Fruit fly (Drosophila melanogaster) whole organism, embryonic: ENCODE measurements around the gene CG33695.

Source experiments
- Ada2b ChIP-seq: fragments of 200-800 bp; sonication (Bioruptor generic); IDR thresholded peaks from 2 replicates; pipeline ENCODE4 v1.3.6; 2022; ENCODE audit warnings: missing biosample characterization, missing genetic modification characterization
- Atf6 ChIP-seq: fragments of 200-800 bp; sonication (Bioruptor generic); IDR thresholded peaks from 2 replicates; pipeline ENCODE4 v1.3.6; 2022; ENCODE audit warnings: missing biosample characterization, missing genetic modification characterization
- Blimp-1 ChIP-seq: fragments of 200-800 bp; sonication (Bioruptor generic); optimal IDR thresholded peaks from 3 replicates; lab custom pipeline; 2018; ENCODE audit warnings: missing biosample characterization, missing genetic modification characterization, mild to moderate bottlenecking, moderate library complexity, missing genetic modification reagents
- CG10654 ChIP-seq: fragments of 200-800 bp; sonication (Bioruptor generic); optimal IDR thresholded peaks from 2 replicates; lab custom pipeline; 2016; ENCODE audit warnings: missing biosample characterization, missing genetic modification characterization
- CG10959 ChIP-seq: fragments of 200-800 bp; sonication (Bioruptor generic); IDR thresholded peaks from 2 replicates; pipeline ENCODE4 v1.3.6; 2022; ENCODE audit warnings: missing biosample characterization, missing genetic modification characterization
- CG11695 ChIP-seq: fragments of 200-800 bp; sonication (Bioruptor generic); IDR thresholded peaks from 3 replicates; pipeline ENCODE4 v1.3.6; 2022; ENCODE audit warnings: missing biosample characterization, missing genetic modification characterization
- CG14014 ChIP-seq: fragments of 200-800 bp; sonication (Bioruptor generic); IDR thresholded peaks from 2 replicates; pipeline ENCODE4 v1.3.6; 2022; ENCODE audit warnings: missing biosample characterization, missing genetic modification characterization
- CG14050 ChIP-seq: fragments of 200-800 bp; sonication (Bioruptor generic); IDR thresholded peaks from 3 replicates; pipeline ENCODE4 v1.3.6; 2022; ENCODE audit warnings: missing biosample characterization, missing genetic modification characterization
- CG1529 ChIP-seq: fragments of 200-800 bp; sonication (Bioruptor generic); optimal IDR thresholded peaks from 3 replicates; lab custom pipeline; 2018; ENCODE audit warnings: missing biosample characterization, missing genetic modification characterization
- CG17385 ChIP-seq: fragments of 200-800 bp; sonication (Bioruptor generic); optimal IDR thresholded peaks from 3 replicates; lab custom pipeline; 2018; ENCODE audit warnings: missing biosample characterization, mild to moderate bottlenecking, missing genetic modification characterization
- CG17802 ChIP-seq: fragments of 200-800 bp; sonication (Bioruptor generic); optimal IDR thresholded peaks from 2 replicates; lab custom pipeline; 2018; ENCODE audit warnings: missing biosample characterization, mild to moderate bottlenecking, missing genetic modification characterization, moderate library complexity
- CG17829 ChIP-seq: fragments of 200-800 bp; optimal IDR thresholded peaks from 2 replicates; lab custom pipeline; 2019; ENCODE audit warnings: missing biosample characterization, mild to moderate bottlenecking, missing genetic modification characterization, moderate library complexity
- CG18619 ChIP-seq: fragments of 200-800 bp; sonication (Bioruptor generic); optimal IDR thresholded peaks from 3 replicates; lab custom pipeline; 2017; ENCODE audit warnings: missing biosample characterization, mild to moderate bottlenecking, missing genetic modification characterization
- CG18764 ChIP-seq: fragments of 200-800 bp; sonication (Bioruptor generic); optimal IDR thresholded peaks from 3 replicates; lab custom pipeline; 2016; ENCODE audit warnings: missing biosample characterization, missing genetic modification characterization
- CG2199 ChIP-seq: fragments of 200-800 bp; sonication (Bioruptor generic); IDR thresholded peaks from 3 replicates; pipeline ENCODE4 v1.3.6; 2022; ENCODE audit warnings: missing biosample characterization, missing genetic modification characterization
- CG30431 ChIP-seq: fragments of 200-800 bp; sonication (Bioruptor generic); optimal IDR thresholded peaks from 2 replicates; lab custom pipeline; 2017; ENCODE audit warnings: missing biosample characterization, missing genetic modification characterization
- CG32767 ChIP-seq: fragments of 200-800 bp; sonication (Bioruptor generic); IDR thresholded peaks from 2 replicates; pipeline ENCODE4 v1.3.6; 2022; ENCODE audit warnings: missing biosample characterization, missing genetic modification characterization
- CG33557 ChIP-seq: fragments of 200-800 bp; sonication (Bioruptor generic); optimal IDR thresholded peaks from 2 replicates; lab custom pipeline; 2019; ENCODE audit warnings: missing biosample characterization, mild to moderate bottlenecking, missing genetic modification characterization, moderate library complexity
- CG6654 ChIP-seq: fragments of 200-800 bp; sonication (Bioruptor generic); optimal IDR thresholded peaks from 2 replicates; lab custom pipeline; 2017; ENCODE audit warnings: missing biosample characterization, mild to moderate bottlenecking, missing genetic modification characterization
- CG8359 ChIP-seq: fragments of 200-800 bp; sonication (Bioruptor generic); optimal IDR thresholded peaks from 2 replicates; lab custom pipeline; 2017; ENCODE audit warnings: missing biosample characterization, mild to moderate bottlenecking, missing genetic modification characterization, borderline replicate concordance
- CTCF ChIP-seq: fragments of 200-800 bp; sonication (Bioruptor generic); optimal IDR thresholded peaks from 2 replicates; lab custom pipeline; 2017; ENCODE audit warnings: missing biosample characterization, mild to moderate bottlenecking, missing genetic modification characterization, moderate library complexity
- D19A ChIP-seq: fragments of 200-800 bp; optimal IDR thresholded peaks from 3 replicates; lab custom pipeline; 2019; ENCODE audit warnings: missing biosample characterization, mild to moderate bottlenecking, missing genetic modification characterization, moderate library complexity
- Dbx ChIP-seq: fragments of 200-800 bp; sonication (Bioruptor generic); IDR thresholded peaks from 3 replicates; pipeline ENCODE4 v1.3.6; 2022; ENCODE audit warnings: missing biosample characterization, missing genetic modification characterization
- Drgx ChIP-seq: fragments of 200-800 bp; sonication (Bioruptor generic); IDR thresholded peaks from 2 replicates; pipeline ENCODE4 v1.3.6; 2022; ENCODE audit warnings: missing biosample characterization, missing genetic modification characterization
- H2.0 ChIP-seq: fragments of 200-800 bp; sonication (Bioruptor generic); IDR thresholded peaks from 2 replicates; pipeline ENCODE4 v1.3.6; 2022; ENCODE audit warnings: missing biosample characterization, missing genetic modification characterization
- HHEX ChIP-seq: fragments of 200-800 bp; sonication (Bioruptor generic); optimal IDR thresholded peaks from 3 replicates; lab custom pipeline; 2017; ENCODE audit warnings: missing biosample characterization, mild to moderate bottlenecking, missing genetic modification characterization, missing genetic modification reagents
- Mad ChIP-seq: fragments of 200-800 bp; sonication (Bioruptor generic); optimal IDR thresholded peaks from 2 replicates; lab custom pipeline; 2016; ENCODE audit warnings: missing biosample characterization, missing genetic modification characterization
- Mrtf ChIP-seq: fragments of 200-800 bp; sonication (Bioruptor generic); IDR thresholded peaks from 3 replicates; pipeline ENCODE4 v1.3.6; 2022; ENCODE audit warnings: missing biosample characterization, missing genetic modification characterization
- Opbp ChIP-seq: fragments of 200-800 bp; sonication (Bioruptor generic); IDR thresholded peaks from 3 replicates; pipeline ENCODE4 v1.3.6; 2022; ENCODE audit warnings: missing biosample characterization, missing genetic modification characterization; ENCODE audit not compliant: partially characterized antibody
- Scr ChIP-seq: fragments of 200-800 bp; sonication (Bioruptor generic); IDR thresholded peaks from 2 replicates; pipeline ENCODE4 v1.3.6; 2022; ENCODE audit warnings: missing biosample characterization, missing genetic modification characterization; ENCODE audit not compliant: partially characterized antibody
- Trl ChIP-seq, 3 experiments: fragments of >200 bp in 2 of 3; fragments of 200-800 bp in 1 of 3; sonication (Bioruptor generic) in 1 of 3; optimal IDR thresholded peaks; 2 replicates in 1 of 3; 3 replicates in 2 of 3; lab custom pipeline; 2016 to 2017; ENCODE audit warnings: missing biosample characterization in 1 of 3, missing genetic modification characterization in 1 of 3
- bbx ChIP-seq: fragments of 200-800 bp; sonication (Bioruptor generic); IDR thresholded peaks from 2 replicates; pipeline ENCODE4 v1.3.6; 2022; ENCODE audit warnings: missing biosample characterization, missing genetic modification characterization; ENCODE audit not compliant: partially characterized antibody
- bsh ChIP-seq, 2 experiments: fragments of 200-800 bp; sonication (Bioruptor generic); optimal IDR thresholded peaks; 2 replicates each; lab custom pipeline; 2017 to 2018; ENCODE audit warnings: mild to moderate bottlenecking in 2 of 2, missing biosample characterization in 2 of 2, missing genetic modification characterization in 2 of 2, moderate library complexity in 1 of 2
- btn ChIP-seq: fragments of 200-800 bp; sonication (Bioruptor generic); optimal IDR thresholded peaks from 2 replicates; lab custom pipeline; 2016; ENCODE audit warnings: missing biosample characterization, missing genetic modification characterization
- dimm ChIP-seq: fragments of 200-800 bp; sonication (Bioruptor generic); IDR thresholded peaks from 2 replicates; pipeline ENCODE4 v1.3.6; 2022; ENCODE audit warnings: missing biosample characterization, missing genetic modification characterization
- dmrt99B ChIP-seq: fragments of 200-800 bp; sonication (Bioruptor generic); optimal IDR thresholded peaks from 2 replicates; lab custom pipeline; 2018; ENCODE audit warnings: missing biosample characterization, mild to moderate bottlenecking, missing genetic modification characterization, moderate library complexity
- ems ChIP-seq: fragments of 200-800 bp; sonication (Bioruptor generic); optimal IDR thresholded peaks from 3 replicates; lab custom pipeline; 2016; ENCODE audit warnings: missing biosample characterization, missing genetic modification characterization
- kay ChIP-seq: fragments of 200-800 bp; sonication (Bioruptor generic); optimal IDR thresholded peaks from 2 replicates; lab custom pipeline; 2016; ENCODE audit warnings: missing biosample characterization, missing genetic modification characterization
- lbe ChIP-seq: fragments of 200-800 bp; sonication (Bioruptor generic); optimal IDR thresholded peaks from 2 replicates; lab custom pipeline; 2016; ENCODE audit warnings: missing biosample characterization, mild to moderate bottlenecking, missing genetic modification characterization
- nmo ChIP-seq: fragments of 200-800 bp; sonication (Bioruptor generic); optimal IDR thresholded peaks from 2 replicates; lab custom pipeline; 2018; ENCODE audit warnings: missing biosample characterization, mild to moderate bottlenecking, missing genetic modification characterization, moderate library complexity
- odd ChIP-seq: fragments of 200-800 bp; sonication (Bioruptor generic); optimal IDR thresholded peaks from 2 replicates; lab custom pipeline; 2017; ENCODE audit warnings: missing biosample characterization, mild to moderate bottlenecking, missing genetic modification characterization
- onecut ChIP-seq: fragments of 200-800 bp; sonication (Bioruptor generic); IDR thresholded peaks from 2 replicates; pipeline ENCODE4 v1.3.6; 2022; ENCODE audit warnings: missing biosample characterization, missing genetic modification characterization
- pan ChIP-seq, 4 experiments: fragments of >200 bp in 3 of 4; fragments of 200-800 bp in 1 of 4; sonication (Bioruptor generic) in 1 of 4; optimal IDR thresholded peaks in 3 of 4; IDR thresholded peaks in 1 of 4; 2 replicates each; pipeline versions ENCODE4 v1.3.6 to Lab custom; 2017 to 2022; ENCODE audit warnings: missing biosample characterization in 2 of 4, missing genetic modification characterization in 2 of 4, mixed read lengths in 1 of 4
- seq ChIP-seq: fragments of 200-800 bp; sonication (Bioruptor generic); IDR thresholded peaks from 2 replicates; pipeline ENCODE4 v1.3.6; 2022; ENCODE audit warnings: missing biosample characterization, missing genetic modification characterization
- sim ChIP-seq: fragments of 200-800 bp; sonication (Bioruptor generic); IDR thresholded peaks from 2 replicates; pipeline ENCODE4 v1.3.6; 2022; ENCODE audit warnings: missing biosample characterization, missing genetic modification characterization
- slbo ChIP-seq: fragments of 200-800 bp; sonication (Bioruptor generic); IDR thresholded peaks from 2 replicates; pipeline ENCODE4 v1.3.6; 2022; ENCODE audit warnings: missing biosample characterization, missing genetic modification characterization
- tup ChIP-seq: fragments of 200-800 bp; sonication (Bioruptor generic); optimal IDR thresholded peaks from 2 replicates; lab custom pipeline; 2016; ENCODE audit warnings: missing biosample characterization, mild to moderate bottlenecking, missing genetic modification characterization, moderate library complexity

Gene CG33695

dm6 chr2L:11323917-11324316, 46.1 kb downstream of the CG33695 start (continued):
- TF ChIP-seq Trl (optimal IDR thresholded peaks at IDR 0.05; lab: Kevin White, UChicago) (no peak), Trl (GFP tag; optimal IDR thresholded peaks at IDR 0.05; lab: Kevin White, UChicago) (peak; percentile 48), kay (GFP tag; lab: Kevin White, UChicago) (no peak), CTCF (GFP tag; lab: Kevin White, UChicago) (peak; percentile 19), btn (GFP tag; lab: Kevin White, UChicago) (peak; percentile 9), Ada2b (GFP tag; lab: Robert Waterston, UW) (peak; percentile 54; the same call in 1 of the 2 replicates), odd (GFP tag; lab: Kevin White, UChicago) (no peak), CG18619 (GFP tag; lab: Kevin White, UChicago) (peak; percentile 38), Dbx (GFP tag; lab: Robert Waterston, UW) (no peak), CG30431 (GFP tag; lab: Kevin White, UChicago) (peak; percentile 45), seq (GFP tag; lab: Robert Waterston, UW) (peak; percentile 56), CG17829 (tag; lab: Kevin White, UChicago) (peak; percentile 59), pan (optimal IDR thresholded peaks at IDR 0.05; lab: Kevin White, UChicago) (no peak), pan (GFP tag; optimal IDR thresholded peaks at IDR 0.05 in 1 of 2, IDR thresholded peaks at IDR 0.05 in 1 of 2) (peak in 1 of 2 experiments; percentile 54), CG32767 (no peak), CG8359 (GFP tag; lab: Kevin White, UChicago) (peak; percentile 35), slbo (GFP tag; lab: Robert Waterston, UW) (peak; percentile 58), Mad (peak; percentile 29), bbx (GFP tag; lab: Robert Waterston, UW) (no peak), bsh (GFP tag; optimal IDR thresholded peaks at IDR 0.05; lab: Kevin White, UChicago) (peak; percentile 79 to 94), CG14014 (GFP tag; lab: Robert Waterston, UW) (peak; percentile 48; the same call in 1 of the 2 replicates), Scr (GFP tag; lab: Robert Waterston, UW) (no peak), D19A (peak; percentile 54), CG10959 (GFP tag; lab: Robert Waterston, UW) (peak; percentile 63), ems (GFP tag; lab: Kevin White, UChicago) (no peak), onecut (GFP tag; lab: Robert Waterston, UW) (peak; percentile 64), CG2199 (GFP tag; lab: Robert Waterston, UW) (0 out of 3 replicates have a peak, but pooled peaks have one; percentile 54), CG10654 (GFP tag; lab: Kevin White, UChicago) (peak; percentile 13), nmo (GFP tag; lab: Kevin White, UChicago) (peak; percentile 67), CG18764 (GFP tag; lab: Kevin White, UChicago) (peak; percentile 27), CG14050 (peak; percentile 28; the same call in 1 of the 3 replicates), tup (GFP tag; lab: Kevin White, UChicago) (no peak), CG1529 (GFP tag; lab: Kevin White, UChicago) (peak; percentile 40), CG17802 (tag; lab: Kevin White, UChicago) (peak; percentile 35), Drgx (GFP tag; lab: Robert Waterston, UW) (peak; percentile 95), CG11695 (GFP tag; lab: Robert Waterston, UW) (peak; percentile 58; the same call in 2 of the 3 replicates), dimm (GFP tag; lab: Robert Waterston, UW) (peak; percentile 42), CG33557 (GFP tag; lab: Kevin White, UChicago) (no peak), HHEX (GFP tag; lab: Kevin White, UChicago) (peak; percentile 16), Mrtf (GFP tag; lab: Robert Waterston, UW) (peak; percentile 44; the same call in 1 of the 3 replicates), dmrt99B (tag; lab: Kevin White, UChicago) (peak; percentile 74), Atf6 (GFP tag; lab: Robert Waterston, UW) (peak; percentile 26; the same call in 1 of the 2 replicates), CG6654 (GFP tag; lab: Kevin White, UChicago) (no peak), lbe (GFP tag; lab: Kevin White, UChicago) (peak; percentile 83), Opbp (GFP tag; lab: Robert Waterston, UW) (no peak), Blimp-1 (peak; percentile 68), H2.0 (GFP tag; lab: Robert Waterston, UW) (peak; percentile 70), sim (GFP tag; lab: Robert Waterston, UW) (peak; percentile 54), CG17385 (GFP tag; lab: Kevin White, UChicago) (peak; percentile 40)
- TF ChIP-seq, all 482 proteins: peak for 240
